Worm (Caenorhabditis elegans): ENCODE measurements around the gene jud-4.

jud-4 gene

ce11 chrX:15236036-15236435, 47.9 kb upstream of the jud-4 start (continued):
- TF ChIP-seq dox-1 (GFP tag; IDR thresholded peaks at IDR 0.05) = peak; percentile 58
- TF ChIP-seq snpc-3.4 (tag; optimal IDR thresholded peaks at IDR 0.05) = peak; percentile 9
- no peak for TF ChIP-seq athp-1 (tag; optimal IDR thresholded peaks at IDR 0.05)
- peak; percentile 67 for TF ChIP-seq him-1 (tag; optimal IDR thresholded peaks at IDR 0.05)
- peak; percentile 19 for TF ChIP-seq nhr-80 (tag; optimal IDR thresholded peaks at IDR 0.05)
- TF ChIP-seq ets-4 (GFP tag; optimal IDR thresholded peaks at IDR 0.05) = no peak
- TF ChIP-seq unc-62 (GFP tag; optimal IDR thresholded peaks at IDR 0.05) = no peak
- TF ChIP-seq pbrm-1 (GFP tag; IDR thresholded peaks at IDR 0.05) = peak; percentile 71; the same call in 1 of the 2 replicates
- TF ChIP-seq lsy-27 (tag; optimal IDR thresholded peaks at IDR 0.05; ENCODE audit: borderline replicate concordance, insufficient read depth) = no peak
- TF ChIP-seq ztf-18 (tag; optimal IDR thresholded peaks at IDR 0.05) = peak; percentile 27
- peak; percentile 87 for TF ChIP-seq tbp1 (GFP tag; optimal IDR thresholded peaks at IDR 0.05)
- no peak for TF ChIP-seq sea-2 (GFP tag; IDR thresholded peaks at IDR 0.05)

- TF ChIP-seq F55B11.4 (tag; optimal IDR thresholded peaks at IDR 0.05; ENCODE audit: borderline replicate concordance, insufficient read depth) (no peak), nfya-2 (GFP tag; IDR thresholded peaks at IDR 0.05) (no peak), ztf-28 (GFP tag; IDR thresholded peaks at IDR 0.05) (no peak), nfyb-1 (GFP tag; IDR thresholded peaks at IDR 0.05) (no peak), tbx-9 (tag; optimal IDR thresholded peaks at IDR 0.05; ENCODE audit: borderline replicate concordance) (no peak), athp-1 (tag; optimal IDR thresholded peaks at IDR 0.05) (no peak), nhr-27 (tag; optimal IDR thresholded peaks at IDR 0.05) (no peak), sptf-2 (GFP tag; optimal IDR thresholded peaks at IDR 0.05) (no peak), K11D2.4 (GFP tag; IDR thresholded peaks at IDR 0.05) (no peak), bed-2 (GFP tag; IDR thresholded peaks at IDR 0.05) (no peak), Y67H2A.10 (GFP tag; conservative IDR thresholded peaks at IDR 0.05) (no peak), attf-3 (GFP tag; conservative IDR thresholded peaks at IDR 0.05) (no peak), B0035.1 (tag; optimal IDR thresholded peaks at IDR 0.05) (no peak), snpc-1.1 (tag; optimal IDR thresholded peaks at IDR 0.05; ENCODE audit: insufficient read depth) (no peak), Y79H2A.3 (GFP tag; conservative IDR thresholded peaks at IDR 0.05) (no peak), let-526 (GFP tag; IDR thresholded peaks at IDR 0.05) (no peak), zfh-2 (GFP tag; conservative IDR thresholded peaks at IDR 0.05) (no peak), zim-3 (tag; optimal IDR thresholded peaks at IDR 0.05) (no peak), snpc-3.4 (tag; optimal IDR thresholded peaks at IDR 0.05) (no peak), F49E8.2 (tag; optimal IDR thresholded peaks at IDR 0.05; ENCODE audit: insufficient read depth) (no peak), F37B4.10 (GFP tag; IDR thresholded peaks at IDR 0.05) (no peak), lin-35 (GFP tag; optimal IDR thresholded peaks at IDR 0.05) (no peak), bed-1 (GFP tag; IDR thresholded peaks at IDR 0.05) (no peak), atf-7 (tag; optimal IDR thresholded peaks at IDR 0.05) (no peak), rpc-1 (optimal IDR thresholded peaks at IDR 0.05) (peak; percentile 66), rpc-1 (tag; optimal IDR thresholded peaks at IDR 0.05) (peak; percentile 87), hsf-1 (GFP tag; IDR thresholded peaks at IDR 0.05) (no peak), F22D6.2 (tag; optimal IDR thresholded peaks at IDR 0.05) (no peak), D2030.7 (GFP tag; IDR thresholded peaks at IDR 0.05) (peak; percentile 34; the same call in 1 of the 2 replicates), F33H1.4 (GFP tag; IDR thresholded peaks at IDR 0.05) (no peak), ZK185.1 (tag; optimal IDR thresholded peaks at IDR 0.05; ENCODE audit: poor library complexity, severe bottlenecking) (peak; percentile 25), T07F8.4 (tag; optimal IDR thresholded peaks at IDR 0.05) (no peak), ekl-4 (GFP tag; IDR thresholded peaks at IDR 0.05) (no peak), gei-17 (GFP tag; optimal IDR thresholded peaks at IDR 0.05) (no peak), K12H6.12 (tag; optimal IDR thresholded peaks at IDR 0.05) (no peak), ceh-91 (GFP tag; IDR thresholded peaks at IDR 0.05) (no peak), ceh-40 (GFP tag; IDR thresholded peaks at IDR 0.05) (0 out of 2 replicates have a peak, but pooled peaks have one; percentile 53), nhr-179 (tag; optimal IDR thresholded peaks at IDR 0.05) (no peak)
These were observed 42.7 kb upstream of the jud-4 start for ce11 chrX:15241169-15241568.
